Fruit fly (Drosophila melanogaster): ENCODE data around the gene CG12607.

DNA sequence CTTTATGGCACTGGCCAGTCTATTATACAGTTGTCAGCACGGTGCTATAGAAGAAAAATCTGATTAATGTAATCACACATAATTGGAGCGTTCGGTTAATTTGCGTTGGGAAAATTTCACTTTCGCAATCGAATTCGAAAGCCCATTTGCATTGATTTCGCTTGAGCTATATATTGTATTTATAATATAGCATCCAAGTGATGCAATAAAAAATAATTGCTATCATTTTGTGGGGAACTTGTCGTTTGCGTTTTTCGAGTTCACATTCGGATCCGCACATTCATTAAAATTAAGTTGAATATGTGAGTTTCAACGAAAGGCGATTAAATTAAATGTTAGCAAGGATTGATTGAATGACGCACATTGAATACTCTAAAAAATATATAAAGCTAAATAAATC, 29.3 kb upstream of the CG12607 start:
- TF ChIP-seq CG8478 (optimal IDR thresholded peaks at IDR 0.05) (no peak), CTCF (optimal IDR thresholded peaks at IDR 0.05) (no peak)

Measured in S2 (cell line).